Worm (Caenorhabditis elegans) whole organism, L2 larva: ENCODE measurements around the gene srh-75.
A peak's percentile ranks its signal among the peaks of the same experiment; 100 is the strongest.

Experiments
- fos-1 ChIP-seq: fragments of 150-350 bp; optimal IDR thresholded peaks from 2 replicates; lab custom pipeline; 2014; ENCODE audit warnings: missing biosample characterization, missing genetic modification characterization
- nhr-12 ChIP-seq: fragments of 150-350 bp; optimal IDR thresholded peaks from 2 replicates; lab custom pipeline; 2014; ENCODE audit warnings: missing biosample characterization, missing genetic modification characterization
- nhr-25 ChIP-seq: fragments of 150-350 bp; sonication (generic microtip); optimal IDR thresholded peaks from 3 replicates; lab custom pipeline; 2014; ENCODE audit warnings: missing biosample characterization, missing genetic modification characterization
- peb-1 ChIP-seq: fragments of 150-350 bp; optimal IDR thresholded peaks from 2 replicates; lab custom pipeline; 2014; ENCODE audit warnings: missing biosample characterization, missing genetic modification characterization
- unc-62 ChIP-seq: fragments of 150-350 bp; optimal IDR thresholded peaks from 2 replicates; lab custom pipeline; 2014; ENCODE audit warnings: missing biosample characterization, missing genetic modification reagents, missing genetic modification characterization

DNA sequence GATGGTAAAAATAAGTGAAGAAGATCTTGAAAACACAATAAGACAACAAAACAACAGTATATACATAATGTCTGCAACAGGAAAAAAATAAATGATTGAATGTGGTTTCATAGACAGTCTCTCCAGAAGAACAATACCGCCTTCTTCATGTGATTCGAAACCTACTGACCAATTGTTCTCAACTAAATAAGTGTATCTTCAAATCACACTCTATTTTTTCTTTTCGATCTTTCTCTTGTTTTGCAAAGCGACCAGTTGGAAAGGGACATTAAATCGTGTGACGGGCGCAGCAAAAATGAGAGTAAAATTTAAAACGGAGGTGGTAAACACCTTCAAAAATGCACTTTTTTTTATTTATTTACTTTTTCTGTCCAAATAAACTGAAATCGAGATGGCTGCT, 4.9 kb upstream of the srh-75 start:
- TF ChIP-seq fos-1 (no peak), peb-1 (no peak), unc-62 (GFP tag; lab: Kevin White, UChicago) (no peak), nhr-25 (tag; lab: Kevin White, UChicago) (peak; percentile 23), nhr-12 (tag; lab: Kevin White, UChicago) (no peak)
